Fruit fly (Drosophila melanogaster) whole organism, adult: ENCODE measurements around the gene CkIalpha.
A peak's percentile ranks its signal among the peaks of the same experiment; 100 is the strongest.

Experiments used
- CG1620 ChIP-seq: fragments of 200-800 bp; sonication (Bioruptor generic); optimal IDR thresholded peaks from 2 replicates; lab custom pipeline; 2016; ENCODE audit warnings: missing biosample characterization, missing genetic modification characterization
- CG7045 ChIP-seq: fragments of 200-800 bp; sonication (Bioruptor generic); optimal IDR thresholded peaks from 2 replicates; lab custom pipeline; 2017; ENCODE audit warnings: missing biosample characterization, mild to moderate bottlenecking, missing genetic modification characterization
- Clk ChIP-seq: fragments of 200-800 bp; sonication (Bioruptor generic); optimal IDR thresholded peaks from 2 replicates; lab custom pipeline; 2017; ENCODE audit warnings: missing biosample characterization, missing genetic modification characterization
- bab1 ChIP-seq: fragments of 200-800 bp; sonication (Bioruptor generic); optimal IDR thresholded peaks from 3 replicates; lab custom pipeline; 2019; ENCODE audit warnings: missing biosample characterization, mild to moderate bottlenecking, missing genetic modification characterization, moderate library complexity
- cnc ChIP-seq, 2 experiments: fragments of >200 bp; optimal IDR thresholded peaks; 2 replicates each; lab custom pipeline; 2017

dm6 chrX:12629564-12629963, 23.9 kb upstream of the CkIalpha start, which contains the start of the genes Aven and CG2540:
- TF ChIP-seq Clk (GFP tag; lab: Kevin White, UChicago): peak; percentile 37
- peak; percentile 74 for TF ChIP-seq CG7045 (GFP tag; lab: Kevin White, UChicago)
- TF ChIP-seq CG1620: peak; percentile 31
- peak; percentile 94 for TF ChIP-seq bab1 (GFP tag; lab: Kevin White, UChicago)
- no peak for TF ChIP-seq cnc (optimal IDR thresholded peaks at IDR 0.05; lab: Kevin White, UChicago)
